Fruit fly (Drosophila melanogaster): ENCODE results near the gene CG9988.

CG9988 gene

DNA sequence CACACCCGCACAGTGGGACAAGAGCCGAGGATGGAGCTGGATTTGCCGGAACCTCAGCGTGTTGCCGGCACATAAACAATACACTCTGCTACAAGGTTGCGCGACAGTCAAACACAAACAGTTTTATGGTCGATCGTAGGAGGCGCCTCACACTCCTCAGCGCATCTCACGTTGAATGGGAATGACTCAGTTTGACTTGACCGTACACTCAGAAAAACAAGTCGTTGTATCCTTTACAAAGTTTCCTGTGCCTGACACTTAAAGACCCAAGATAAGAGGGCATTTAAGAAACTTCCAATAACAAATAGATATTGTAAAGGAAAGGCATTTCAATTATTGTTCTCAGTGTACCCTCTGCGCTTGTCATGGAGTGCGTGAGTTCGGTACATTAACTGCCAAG is 4.5 kb upstream of the CG9988 start (continued):
- TF ChIP-seq CG4424 (GFP tag; optimal IDR thresholded peaks at IDR 0.05): peak; percentile 64
- no peak for TF ChIP-seq mld (GFP tag; IDR thresholded peaks at IDR 0.05; ENCODE audit: partially characterized antibody)
- TF ChIP-seq repo (GFP tag; optimal IDR thresholded peaks at IDR 0.05): peak; percentile 13
- TF ChIP-seq CG5953 (GFP tag; IDR thresholded peaks at IDR 0.05): no peak
- TF ChIP-seq Tbp (GFP tag; optimal IDR thresholded peaks at IDR 0.05): no peak
- TF ChIP-seq schlank (tag; optimal IDR thresholded peaks at IDR 0.05): no peak
- TF ChIP-seq Neu2 (GFP tag; optimal IDR thresholded peaks at IDR 0.05; ENCODE audit: borderline replicate concordance): peak; percentile 45
- no peak for TF ChIP-seq hkb (optimal IDR thresholded peaks at IDR 0.05)
- TF ChIP-seq hkb (GFP tag; IDR thresholded peaks at IDR 0.05): peak; percentile 50; the same call in 1 of the 2 replicates
- no peak for TF ChIP-seq Dll (GFP tag; IDR thresholded peaks at IDR 0.05; ENCODE audit: partially characterized antibody)
- peak; percentile 4 for TF ChIP-seq CHES-1-like (GFP tag; optimal IDR thresholded peaks at IDR 0.05)
- TF ChIP-seq Oli (tag; optimal IDR thresholded peaks at IDR 0.05): peak; percentile 4
- TF ChIP-seq CG15269 (tag; optimal IDR thresholded peaks at IDR 0.05): no peak
- peak; percentile 60 for TF ChIP-seq pum (GFP tag; optimal IDR thresholded peaks at IDR 0.05)
- TF ChIP-seq Nf-YC (tag; optimal IDR thresholded peaks at IDR 0.05): no peak
- TF ChIP-seq ERR (GFP tag; optimal IDR thresholded peaks at IDR 0.05): no peak
- no peak for TF ChIP-seq stwl (tag; optimal IDR thresholded peaks at IDR 0.05)
- peak; percentile 35 for TF ChIP-seq CG10209 (GFP tag; optimal IDR thresholded peaks at IDR 0.05)
- TF ChIP-seq CG16779 (GFP tag; IDR thresholded peaks at IDR 0.05): no peak
- TF ChIP-seq CG9797 (GFP tag; optimal IDR thresholded peaks at IDR 0.05): no peak
- TF ChIP-seq gfzf (GFP tag; optimal IDR thresholded peaks at IDR 0.05): no peak
- TF ChIP-seq emc (GFP tag; optimal IDR thresholded peaks at IDR 0.05): no peak
- no peak for TF ChIP-seq ham (GFP tag; IDR thresholded peaks at IDR 0.05)
- TF ChIP-seq CG11723 (GFP tag; optimal IDR thresholded peaks at IDR 0.05): peak; percentile 44
- no peak for TF ChIP-seq luna (GFP tag; optimal IDR thresholded peaks at IDR 0.05)
- no peak for TF ChIP-seq MBD-R2 (GFP tag; IDR thresholded peaks at IDR 0.05)
- TF ChIP-seq tx (GFP tag; optimal IDR thresholded peaks at IDR 0.05): no peak
- no peak for TF ChIP-seq insv (GFP tag; optimal IDR thresholded peaks at IDR 0.05)
- TF ChIP-seq CG17802 (tag; optimal IDR thresholded peaks at IDR 0.05): no peak
- no peak for TF ChIP-seq hth (optimal IDR thresholded peaks at IDR 0.05)
- TF ChIP-seq amos (GFP tag; IDR thresholded peaks at IDR 0.05; ENCODE audit: partially characterized antibody): no peak
- no peak for TF ChIP-seq CG17912 (GFP tag; optimal IDR thresholded peaks at IDR 0.05)
- TF ChIP-seq Chrac-16 (GFP tag; optimal IDR thresholded peaks at IDR 0.05): peak; percentile 41
- TF ChIP-seq Taf1 (GFP tag; IDR thresholded peaks at IDR 0.05): no peak
- TF ChIP-seq pb (GFP tag; optimal IDR thresholded peaks at IDR 0.05): peak; percentile 16
- no peak for TF ChIP-seq CG6175 (GFP tag; IDR thresholded peaks at IDR 0.05)
- 0 out of 2 replicates have a peak, but pooled peaks have one; percentile 14 for TF ChIP-seq gsb (GFP tag; IDR thresholded peaks at IDR 0.05)
- peak; percentile 66 for TF ChIP-seq CG1233 (GFP tag; optimal IDR thresholded peaks at IDR 0.05)
- no peak for TF ChIP-seq so (GFP tag; IDR thresholded peaks at IDR 0.05)
- no peak for TF ChIP-seq trh (GFP tag; optimal IDR thresholded peaks at IDR 0.05)
- TF ChIP-seq CG12391 (tag; optimal IDR thresholded peaks at IDR 0.05): peak; percentile 49
- no peak for TF ChIP-seq CG7928 (GFP tag; optimal IDR thresholded peaks at IDR 0.05)
- peak; percentile 58 for TF ChIP-seq ara (GFP tag; IDR thresholded peaks at IDR 0.05)
- TF ChIP-seq CG6272 (GFP tag; IDR thresholded peaks at IDR 0.05): no peak
- no peak for TF ChIP-seq HLH4C (GFP tag; IDR thresholded peaks at IDR 0.05; ENCODE audit: partially characterized antibody)
- TF ChIP-seq kay (GFP tag; optimal IDR thresholded peaks at IDR 0.05): no peak
- TF ChIP-seq YL-1 (GFP tag; optimal IDR thresholded peaks at IDR 0.05): no peak
- TF ChIP-seq E2f2 (GFP tag; IDR thresholded peaks at IDR 0.05): 0 out of 2 replicates have a peak, but pooled peaks have one; percentile 26
- TF ChIP-seq bbx (GFP tag; IDR thresholded peaks at IDR 0.05; ENCODE audit: partially characterized antibody): no peak
- peak; percentile 52 for TF ChIP-seq CG8388 (GFP tag; optimal IDR thresholded peaks at IDR 0.05)
- no peak for TF ChIP-seq Hr78 (GFP tag; optimal IDR thresholded peaks at IDR 0.05)
- TF ChIP-seq CG12769 (tag; optimal IDR thresholded peaks at IDR 0.05): peak; percentile 45

All from whole organism, embryonic.